Worm (Caenorhabditis elegans): ENCODE measurements around the gene fbxb-22.

- no peak for TF ChIP-seq T22C8.4 (GFP tag; IDR thresholded peaks at IDR 0.05)
- TF ChIP-seq med-1 (GFP tag; optimal IDR thresholded peaks at IDR 0.05; ENCODE audit: insufficient read depth): no peak
Measured at ce11 chrIII:11870009-11870408, 13.5 kb downstream of the fbxb-22 start.

Data from whole organism, midembryonic.